Fruit fly (Drosophila melanogaster) whole organism, embryonic: Measurements from ENCODE around the gene Gdh.

Experiments used
- Adf1 ChIP-seq: fragments of 200-800 bp; sonication (Bioruptor generic); IDR thresholded peaks from 2 replicates; pipeline ENCODE4 v1.3.6; 2022; ENCODE audit warnings: missing biosample characterization, missing genetic modification characterization
- Atf3 ChIP-seq: fragments of 200-800 bp; sonication (Bioruptor generic); optimal IDR thresholded peaks from 3 replicates; lab custom pipeline; 2016; ENCODE audit warnings: missing biosample characterization, missing genetic modification characterization
- BEAF-32 ChIP-seq: fragments of 200-800 bp; sonication (Bioruptor generic); optimal IDR thresholded peaks from 3 replicates; lab custom pipeline; 2017; ENCODE audit warnings: missing biosample characterization, missing genetic modification characterization, mild to moderate bottlenecking, moderate library complexity, missing genetic modification reagents
- Bdp1 ChIP-seq: fragments of 200-800 bp; sonication (Bioruptor generic); optimal IDR thresholded peaks from 3 replicates; lab custom pipeline; 2016; ENCODE audit warnings: missing biosample characterization, missing genetic modification characterization
- CG10462 ChIP-seq: fragments of 200-800 bp; sonication (Bioruptor generic); optimal IDR thresholded peaks from 2 replicates; lab custom pipeline; 2016; ENCODE audit warnings: missing biosample characterization, missing genetic modification characterization
- CG10959 ChIP-seq: fragments of 200-800 bp; sonication (Bioruptor generic); IDR thresholded peaks from 2 replicates; pipeline ENCODE4 v1.3.6; 2022; ENCODE audit warnings: missing biosample characterization, missing genetic modification characterization
- CG12071 ChIP-seq: fragments of 200-800 bp; sonication (Bioruptor generic); optimal IDR thresholded peaks from 3 replicates; lab custom pipeline; 2018; ENCODE audit warnings: missing biosample characterization, mild to moderate bottlenecking, missing genetic modification characterization
- CG12219 ChIP-seq: fragments of 200-800 bp; sonication (Bioruptor generic); optimal IDR thresholded peaks from 3 replicates; lab custom pipeline; 2018; ENCODE audit warnings: missing biosample characterization, mild to moderate bottlenecking, missing genetic modification characterization
- CG1233 ChIP-seq: fragments of 200-800 bp; sonication (Bioruptor generic); optimal IDR thresholded peaks from 4 replicates; lab custom pipeline; 2018; ENCODE audit warnings: missing biosample characterization, mild to moderate bottlenecking, missing genetic modification characterization
- CG12659 ChIP-seq: fragments of 200-800 bp; sonication (Bioruptor generic); optimal IDR thresholded peaks from 3 replicates; lab custom pipeline; 2017; ENCODE audit warnings: mild to moderate bottlenecking, missing biosample characterization, missing genetic modification reagents, missing genetic modification characterization
- CG13424 ChIP-seq: fragments of 200-800 bp; sonication (Bioruptor generic); optimal IDR thresholded peaks from 2 replicates; lab custom pipeline; 2019; ENCODE audit warnings: missing biosample characterization, mild to moderate bottlenecking, missing genetic modification characterization, moderate library complexity
- CG2120 ChIP-seq: fragments of 200-800 bp; sonication (Bioruptor generic); optimal IDR thresholded peaks from 3 replicates; lab custom pipeline; 2016; ENCODE audit warnings: missing biosample characterization, missing genetic modification characterization
- CG2889 ChIP-seq: fragments of 200-800 bp; sonication (Bioruptor generic); IDR thresholded peaks from 3 replicates; pipeline ENCODE4 v1.3.6; 2022; ENCODE audit warnings: missing biosample characterization, missing genetic modification characterization
- CG3065 ChIP-seq: fragments of 200-800 bp; sonication (Bioruptor generic); optimal IDR thresholded peaks from 2 replicates; lab custom pipeline; 2016; ENCODE audit warnings: missing biosample characterization, missing genetic modification characterization
- CG31224 ChIP-seq: fragments of 200-800 bp; sonication (Bioruptor generic); IDR thresholded peaks from 2 replicates; pipeline ENCODE4 v1.3.6; 2022; ENCODE audit warnings: missing biosample characterization, missing genetic modification characterization
- CG34376 ChIP-seq: fragments of 200-800 bp; sonication (Bioruptor generic); optimal IDR thresholded peaks from 2 replicates; lab custom pipeline; 2018; ENCODE audit warnings: missing biosample characterization, mild to moderate bottlenecking, missing genetic modification characterization
- CG3838 ChIP-seq: fragments of 200-800 bp; sonication (Bioruptor generic); optimal IDR thresholded peaks from 3 replicates; lab custom pipeline; 2016; ENCODE audit warnings: missing biosample characterization, missing genetic modification characterization
- CG6272 ChIP-seq: fragments of 200-800 bp; sonication (Bioruptor generic); IDR thresholded peaks from 2 replicates; pipeline ENCODE4 v1.3.6; 2022; ENCODE audit warnings: missing biosample characterization, missing genetic modification characterization
- CG7987 ChIP-seq: fragments of 200-800 bp; sonication (Bioruptor generic); optimal IDR thresholded peaks from 2 replicates; lab custom pipeline; 2018; ENCODE audit warnings: missing biosample characterization, mild to moderate bottlenecking, missing genetic modification characterization, moderate library complexity
- CG8944 ChIP-seq: fragments of 200-800 bp; sonication (Bioruptor generic); optimal IDR thresholded peaks from 3 replicates; lab custom pipeline; 2016; ENCODE audit warnings: missing biosample characterization, missing genetic modification characterization
- Camta ChIP-seq: fragments of 200-800 bp; sonication (Bioruptor generic); optimal IDR thresholded peaks from 2 replicates; lab custom pipeline; 2016; ENCODE audit warnings: missing biosample characterization, missing genetic modification characterization
- Drgx ChIP-seq: fragments of 200-800 bp; sonication (Bioruptor generic); IDR thresholded peaks from 2 replicates; pipeline ENCODE4 v1.3.6; 2022; ENCODE audit warnings: missing biosample characterization, missing genetic modification characterization
- HLH3B ChIP-seq: fragments of 200-800 bp; sonication (Bioruptor generic); IDR thresholded peaks from 2 replicates; pipeline ENCODE4 v1.3.6; 2022; ENCODE audit warnings: missing biosample characterization, missing genetic modification characterization
- HmgZ ChIP-seq: fragments of 200-800 bp; sonication (Bioruptor generic); optimal IDR thresholded peaks from 2 replicates; lab custom pipeline; 2018; ENCODE audit warnings: missing biosample characterization, mild to moderate bottlenecking, missing genetic modification characterization
- Hr3 ChIP-seq: fragments of 200-800 bp; sonication (Bioruptor generic); optimal IDR thresholded peaks from 3 replicates; lab custom pipeline; 2016; ENCODE audit warnings: missing biosample characterization, missing genetic modification characterization
- MTF-1 ChIP-seq: fragments of 200-800 bp; sonication (Bioruptor generic); optimal IDR thresholded peaks from 2 replicates; lab custom pipeline; 2018; ENCODE audit warnings: missing biosample characterization, mild to moderate bottlenecking, missing genetic modification characterization, borderline replicate concordance
- Mad ChIP-seq: fragments of 200-800 bp; sonication (Bioruptor generic); optimal IDR thresholded peaks from 2 replicates; lab custom pipeline; 2016; ENCODE audit warnings: missing biosample characterization, missing genetic modification characterization
- Nf-YC ChIP-seq: fragments of 200-800 bp; optimal IDR thresholded peaks from 3 replicates; lab custom pipeline; 2019; ENCODE audit warnings: missing biosample characterization, mild to moderate bottlenecking, missing genetic modification characterization, moderate library complexity
- NfI ChIP-seq: fragments of 200-800 bp; sonication (Bioruptor generic); optimal IDR thresholded peaks from 3 replicates; lab custom pipeline; 2018; ENCODE audit warnings: missing biosample characterization, mild to moderate bottlenecking, missing genetic modification characterization, moderate library complexity
- Xrp1 ChIP-seq: fragments of 200-800 bp; sonication (Bioruptor generic); IDR thresholded peaks from 2 replicates; pipeline ENCODE4 v1.3.6; 2022; ENCODE audit warnings: missing biosample characterization, missing genetic modification characterization
- amos ChIP-seq: fragments of 200-800 bp; sonication (Bioruptor generic); IDR thresholded peaks from 2 replicates; pipeline ENCODE4 v1.3.6; 2022; ENCODE audit warnings: missing biosample characterization, missing genetic modification characterization; ENCODE audit not compliant: partially characterized antibody
- cad ChIP-seq: fragments of >200 bp; optimal IDR thresholded peaks from 2 replicates; lab custom pipeline; 2017; ENCODE audit warnings: missing biosample characterization, missing genetic modification characterization
- cas ChIP-seq: fragments of 200-800 bp; sonication (Bioruptor generic); IDR thresholded peaks from 2 replicates; pipeline ENCODE4 v1.3.6; 2022; ENCODE audit warnings: missing biosample characterization, missing genetic modification characterization
- caup ChIP-seq: fragments of 200-800 bp; sonication (Bioruptor generic); optimal IDR thresholded peaks from 3 replicates; lab custom pipeline; 2017; ENCODE audit warnings: missing biosample characterization, mild to moderate bottlenecking, missing genetic modification characterization, moderate library complexity; ENCODE audit not compliant: severe bottlenecking
- chm ChIP-seq: fragments of 200-800 bp; sonication (Bioruptor generic); IDR thresholded peaks from 2 replicates; pipeline ENCODE4 v1.3.6; 2022; ENCODE audit warnings: missing biosample characterization, missing genetic modification characterization
- corto ChIP-seq: fragments of 200-800 bp; sonication (Bioruptor generic); optimal IDR thresholded peaks from 2 replicates; lab custom pipeline; 2016; ENCODE audit warnings: missing biosample characterization, mild to moderate bottlenecking, missing genetic modification characterization, moderate library complexity
- crp ChIP-seq, 2 experiments: fragments of 200-800 bp; sonication (Bioruptor generic); optimal IDR thresholded peaks; 2 replicates in 1 of 2; 3 replicates in 1 of 2; lab custom pipeline; 2017; ENCODE audit warnings: missing biosample characterization in 2 of 2, missing genetic modification characterization in 2 of 2, mild to moderate bottlenecking in 1 of 2, moderate library complexity in 1 of 2
- dimm ChIP-seq: fragments of 200-800 bp; sonication (Bioruptor generic); IDR thresholded peaks from 2 replicates; pipeline ENCODE4 v1.3.6; 2022; ENCODE audit warnings: missing biosample characterization, missing genetic modification characterization
- esg ChIP-seq: fragments of 200-800 bp; sonication (Bioruptor generic); conservative IDR thresholded peaks from 2 replicates; pipeline ENCODE4 v1.3.6; 2022; ENCODE audit warnings: missing biosample characterization, missing genetic modification characterization
- gem ChIP-seq: fragments of 200-800 bp; sonication (Bioruptor generic); optimal IDR thresholded peaks from 2 replicates; lab custom pipeline; 2019; ENCODE audit warnings: missing biosample characterization, mild to moderate bottlenecking, missing genetic modification characterization, moderate library complexity
- gro ChIP-seq: fragments of 200-800 bp; sonication (Bioruptor generic); optimal IDR thresholded peaks from 2 replicates; lab custom pipeline; 2016; ENCODE audit warnings: missing biosample characterization, missing genetic modification characterization
- gsb-n ChIP-seq: fragments of 200-800 bp; sonication (Bioruptor generic); optimal IDR thresholded peaks from 3 replicates; lab custom pipeline; 2018; ENCODE audit warnings: missing biosample characterization, mild to moderate bottlenecking, missing genetic modification characterization
- h ChIP-seq: fragments of >200 bp; optimal IDR thresholded peaks from 2 replicates; lab custom pipeline; 2017
- kni ChIP-seq: fragments of 200-800 bp; sonication (Bioruptor generic); optimal IDR thresholded peaks from 3 replicates; lab custom pipeline; 2017; ENCODE audit warnings: mild to moderate bottlenecking, missing biosample characterization, missing genetic modification reagents, missing genetic modification characterization
- lab ChIP-seq: fragments of 200-800 bp; sonication (Bioruptor generic); optimal IDR thresholded peaks from 3 replicates; lab custom pipeline; 2017; ENCODE audit warnings: missing biosample characterization, missing genetic modification characterization, mild to moderate bottlenecking, moderate library complexity, missing genetic modification reagents
- lmd ChIP-seq: fragments of 200-800 bp; sonication (Bioruptor generic); IDR thresholded peaks from 2 replicates; pipeline ENCODE4 v1.3.6; 2022; ENCODE audit warnings: missing biosample characterization, missing genetic modification characterization
- luna ChIP-seq: fragments of 200-800 bp; sonication (Bioruptor generic); optimal IDR thresholded peaks from 2 replicates; lab custom pipeline; 2016; ENCODE audit warnings: missing biosample characterization, missing genetic modification characterization
- otp ChIP-seq: fragments of 200-800 bp; sonication (Bioruptor generic); IDR thresholded peaks from 3 replicates; pipeline ENCODE4, ENCODE4 v1.3.6; 2022; ENCODE audit warnings: missing biosample characterization, missing genetic modification characterization
- salm ChIP-seq: fragments of 200-800 bp; sonication (Bioruptor generic); optimal IDR thresholded peaks from 2 replicates; lab custom pipeline; 2018; ENCODE audit warnings: missing biosample characterization, mild to moderate bottlenecking, missing genetic modification characterization
- so ChIP-seq: fragments of 200-800 bp; sonication (Bioruptor generic); IDR thresholded peaks from 3 replicates; pipeline ENCODE4 v1.3.6; 2022; ENCODE audit warnings: missing biosample characterization, missing genetic modification characterization
- zen2 ChIP-seq: fragments of 200-800 bp; sonication (Bioruptor generic); IDR thresholded peaks from 3 replicates; pipeline ENCODE4 v1.3.6; 2022; ENCODE audit warnings: missing biosample characterization, missing genetic modification characterization; ENCODE audit not compliant: partially characterized antibody

Gene Gdh

dm6 chr3R:23909347-23909862 is 33.5 kb downstream of the Gdh start (continued):
- TF ChIP-seq HLH3B (GFP tag; lab: Robert Waterston, UW), result no peak
- no peak for TF ChIP-seq h (lab: Kevin White, UChicago)
- TF ChIP-seq Adf1, result peak; percentile 13
- TF ChIP-seq gsb-n, result no peak
- no peak for TF ChIP-seq crp (GFP tag; optimal IDR thresholded peaks at IDR 0.05; lab: Kevin White, UChicago)
- no peak for TF ChIP-seq Bdp1 (GFP tag; lab: Kevin White, UChicago)
- peak; percentile 1 for TF ChIP-seq MTF-1 (GFP tag; lab: Kevin White, UChicago)
- TF ChIP-seq zen2 (GFP tag; lab: Robert Waterston, UW), result no peak
- no peak for TF ChIP-seq CG31224 (GFP tag; lab: Robert Waterston, UW)
- TF ChIP-seq lmd (GFP tag; lab: Robert Waterston, UW), result no peak
- TF ChIP-seq NfI (GFP tag; lab: Kevin White, UChicago), result peak; percentile 20
- TF ChIP-seq cas (GFP tag; lab: Robert Waterston, UW), result no peak
- peak; percentile 15 for TF ChIP-seq kni
- TF ChIP-seq CG2120, result no peak
- TF ChIP-seq CG10959 (GFP tag; lab: Robert Waterston, UW), result no peak
- no peak for TF ChIP-seq luna
- peak; percentile 37; the same call in 2 of the 3 replicates for TF ChIP-seq so (GFP tag; lab: Robert Waterston, UW)
- peak; percentile 76 for TF ChIP-seq CG7987 (GFP tag; lab: Kevin White, UChicago)
- TF ChIP-seq esg (GFP tag; lab: Robert Waterston, UW), result no peak
- TF ChIP-seq salm (tag; lab: Kevin White, UChicago), result peak; percentile 57
- no peak for TF ChIP-seq CG34376
- TF ChIP-seq CG8944 (GFP tag; lab: Kevin White, UChicago), result no peak
- peak; percentile 19 for TF ChIP-seq caup (GFP tag; lab: Kevin White, UChicago)
- TF ChIP-seq CG1233 (GFP tag; lab: Kevin White, UChicago), result peak; percentile 38
- no peak for TF ChIP-seq CG2889
- peak; percentile 54 for TF ChIP-seq gem
- TF ChIP-seq CG6272 (GFP tag; lab: Robert Waterston, UW), result no peak
- peak; percentile 69 for TF ChIP-seq lab (GFP tag; lab: Kevin White, UChicago)
- TF ChIP-seq CG3065 (GFP tag; lab: Kevin White, UChicago), result no peak
- no peak for TF ChIP-seq Mad (GFP tag; lab: Kevin White, UChicago)
- no peak for TF ChIP-seq chm (GFP tag; lab: Robert Waterston, UW)
- no peak for TF ChIP-seq amos
- TF ChIP-seq CG12659 (GFP tag; lab: Kevin White, UChicago), result peak; percentile 49
- TF ChIP-seq otp (GFP tag; lab: Robert Waterston, UW), result 0 out of 3 replicates have a peak, but pooled peaks have one; percentile 13
- TF ChIP-seq cad (GFP tag; lab: Kevin White, UChicago), result no peak
- TF ChIP-seq gro (GFP tag; lab: Kevin White, UChicago), result no peak
- TF ChIP-seq Camta, result no peak
- peak; percentile 57 for TF ChIP-seq CG13424 (tag; lab: Kevin White, UChicago)
- TF ChIP-seq Nf-YC, result peak; percentile 22
- TF ChIP-seq CG3838 (GFP tag; lab: Kevin White, UChicago), result no peak
- TF ChIP-seq dimm (GFP tag; lab: Robert Waterston, UW), result no peak
- TF ChIP-seq Hr3 (GFP tag; lab: Kevin White, UChicago), result no peak
- peak; percentile 49 for TF ChIP-seq CG12219 (GFP tag; lab: Kevin White, UChicago)
- TF ChIP-seq Xrp1 (GFP tag; lab: Robert Waterston, UW), result no peak
- no peak for TF ChIP-seq CG10462 (GFP tag; lab: Kevin White, UChicago)
- TF ChIP-seq HmgZ (tag; lab: Kevin White, UChicago), result peak; percentile 8
- TF ChIP-seq Drgx (GFP tag; lab: Robert Waterston, UW), result no peak
- TF ChIP-seq BEAF-32 (GFP tag; lab: Kevin White, UChicago), result no peak
- no peak for TF ChIP-seq Atf3 (GFP tag; lab: Kevin White, UChicago)
- TF ChIP-seq CG12071 (GFP tag; lab: Kevin White, UChicago), result peak; percentile 31
- no peak for TF ChIP-seq corto (GFP tag; lab: Kevin White, UChicago)
